Worm (Caenorhabditis elegans) whole organism, young adult: ENCODE measurements around the gene F09E5.12.
"Not testable (repeated sequence)": the region's sequence is repeated elsewhere in the genome, so short reads cannot be mapped to it uniquely, and the experiment has no call there.

ENCODE experiments used
- T07F8.4 ChIP-seq: sonication (generic microtip); optimal IDR thresholded peaks from 2 replicates; lab custom pipeline; 2016; ENCODE audit warnings: mild to moderate bottlenecking, missing genetic modification characterization, moderate library complexity, missing compliant biosample characterization
- dpl-1 ChIP-seq: fragments of 150-350 bp; optimal IDR thresholded peaks from 2 replicates; lab custom pipeline; 2014; ENCODE audit warnings: missing biosample characterization, missing genetic modification reagents, missing genetic modification characterization

DNA sequence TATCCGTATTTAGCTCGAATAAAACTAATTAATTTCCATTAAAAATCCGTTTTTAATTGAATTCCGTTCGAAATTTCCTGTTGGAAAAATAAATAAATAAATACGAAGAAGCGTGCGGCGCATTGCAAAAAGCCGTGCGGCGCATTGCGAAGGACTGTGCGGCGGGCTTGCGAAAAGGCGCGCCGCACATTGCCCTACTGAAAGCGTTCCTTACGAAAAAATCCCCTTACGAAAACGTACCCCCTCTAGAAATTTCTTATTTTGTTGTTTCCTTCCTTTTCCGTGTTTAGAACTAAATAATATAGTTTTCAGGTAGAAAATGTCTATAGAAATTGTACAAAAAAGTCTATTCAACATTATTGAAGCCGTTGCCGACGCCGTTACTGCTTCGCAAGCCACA, 20.2 kb downstream of the F09E5.12 start, which contains the start of gene F09E5.8:
- not testable (repeated sequence) for TF ChIP-seq dpl-1 (GFP tag; lab: Kevin White, UChicago); T07F8.4
